Fruit fly (Drosophila melanogaster) whole organism, embryonic: ENCODE data around the gene unk.

Experiments used
- Atf-2 ChIP-seq: fragments of 200-800 bp; sonication (Bioruptor generic); optimal IDR thresholded peaks from 2 replicates; lab custom pipeline; 2016; ENCODE audit warnings: missing biosample characterization, missing genetic modification characterization
- C15 ChIP-seq: fragments of 200-800 bp; sonication (Bioruptor generic); IDR thresholded peaks from 3 replicates; pipeline ENCODE4 v1.3.6; 2022; ENCODE audit warnings: missing biosample characterization, missing genetic modification characterization
- CG10979 ChIP-seq: fragments of 200-800 bp; sonication (Bioruptor generic); optimal IDR thresholded peaks from 2 replicates; lab custom pipeline; 2018; ENCODE audit warnings: missing biosample characterization, mild to moderate bottlenecking, missing genetic modification characterization, moderate library complexity
- CG11398 ChIP-seq: fragments of 200-800 bp; sonication (Bioruptor generic); optimal IDR thresholded peaks from 2 replicates; lab custom pipeline; 2016; ENCODE audit warnings: missing biosample characterization, missing genetic modification characterization
- CG12071 ChIP-seq: fragments of 200-800 bp; sonication (Bioruptor generic); optimal IDR thresholded peaks from 3 replicates; lab custom pipeline; 2018; ENCODE audit warnings: missing biosample characterization, mild to moderate bottlenecking, missing genetic modification characterization
- CG12659 ChIP-seq: fragments of 200-800 bp; sonication (Bioruptor generic); optimal IDR thresholded peaks from 3 replicates; lab custom pipeline; 2017; ENCODE audit warnings: mild to moderate bottlenecking, missing biosample characterization, missing genetic modification reagents, missing genetic modification characterization
- CG13296 ChIP-seq: fragments of 200-800 bp; sonication (Bioruptor generic); optimal IDR thresholded peaks from 3 replicates; lab custom pipeline; 2018; ENCODE audit warnings: missing biosample characterization, mild to moderate bottlenecking, missing genetic modification characterization
- CG14965 ChIP-seq: fragments of 200-800 bp; sonication (Bioruptor generic); optimal IDR thresholded peaks from 2 replicates; lab custom pipeline; 2016; ENCODE audit warnings: missing biosample characterization, missing genetic modification characterization, borderline replicate concordance
- CG15011 ChIP-seq: fragments of 200-800 bp; sonication (Bioruptor generic); optimal IDR thresholded peaks from 3 replicates; lab custom pipeline; 2018; ENCODE audit warnings: missing biosample characterization, mild to moderate bottlenecking, missing genetic modification characterization
- CG17186 ChIP-seq: fragments of 200-800 bp; sonication (Bioruptor generic); optimal IDR thresholded peaks from 3 replicates; lab custom pipeline; 2017; ENCODE audit warnings: missing biosample characterization, missing genetic modification reagents, missing genetic modification characterization
- CG17829 ChIP-seq: fragments of 200-800 bp; optimal IDR thresholded peaks from 2 replicates; lab custom pipeline; 2019; ENCODE audit warnings: missing biosample characterization, mild to moderate bottlenecking, missing genetic modification characterization, moderate library complexity
- CG18262 ChIP-seq: fragments of 200-800 bp; optimal IDR thresholded peaks from 3 replicates; lab custom pipeline; 2019; ENCODE audit warnings: missing biosample characterization, mild to moderate bottlenecking, missing genetic modification characterization, moderate library complexity
- CG18476 ChIP-seq: fragments of 200-800 bp; sonication (Bioruptor generic); optimal IDR thresholded peaks from 2 replicates; lab custom pipeline; 2016; ENCODE audit warnings: missing biosample characterization, mild to moderate bottlenecking, missing genetic modification characterization
- CG18599 ChIP-seq: fragments of 200-800 bp; sonication (Bioruptor generic); optimal IDR thresholded peaks from 3 replicates; lab custom pipeline; 2017; ENCODE audit warnings: missing biosample characterization, missing genetic modification characterization, mild to moderate bottlenecking, moderate library complexity, missing genetic modification reagents
- CG4820 ChIP-seq: fragments of 200-800 bp; sonication (Bioruptor generic); optimal IDR thresholded peaks from 3 replicates; lab custom pipeline; 2016; ENCODE audit warnings: missing biosample characterization, missing genetic modification characterization
- CG5180 ChIP-seq: fragments of 200-800 bp; sonication (Bioruptor generic); optimal IDR thresholded peaks from 3 replicates; lab custom pipeline; 2017; ENCODE audit warnings: missing biosample characterization, missing genetic modification characterization, mild to moderate bottlenecking, moderate library complexity, missing genetic modification reagents
- CG6683 ChIP-seq: fragments of 200-800 bp; sonication (Bioruptor generic); optimal IDR thresholded peaks from 2 replicates; lab custom pipeline; 2017; ENCODE audit warnings: missing biosample characterization, mild to moderate bottlenecking, missing genetic modification characterization, missing genetic modification reagents
- CG7963 ChIP-seq: fragments of 200-800 bp; sonication (Bioruptor generic); IDR thresholded peaks from 3 replicates; pipeline ENCODE4 v1.3.6; 2022; ENCODE audit warnings: missing biosample characterization, missing genetic modification characterization; ENCODE audit not compliant: partially characterized antibody
- CG9727 ChIP-seq: fragments of 200-800 bp; sonication (Bioruptor generic); optimal IDR thresholded peaks from 3 replicates; lab custom pipeline; 2017; ENCODE audit warnings: missing biosample characterization, mild to moderate bottlenecking, missing genetic modification characterization
- CG9932 ChIP-seq: fragments of 200-800 bp; sonication (Bioruptor generic); IDR thresholded peaks from 2 replicates; pipeline ENCODE4 v1.3.6; 2022; ENCODE audit warnings: missing biosample characterization, missing genetic modification characterization
- Dip3 ChIP-seq: fragments of 200-800 bp; sonication (Bioruptor generic); optimal IDR thresholded peaks from 3 replicates; lab custom pipeline; 2016; ENCODE audit warnings: missing biosample characterization, missing genetic modification characterization
- Doc3 ChIP-seq: fragments of 200-800 bp; sonication (Bioruptor generic); IDR thresholded peaks from 3 replicates; pipeline ENCODE4 v1.3.6; 2022; ENCODE audit warnings: missing biosample characterization, missing genetic modification characterization; ENCODE audit not compliant: partially characterized antibody
- Fer3 ChIP-seq: fragments of 200-800 bp; sonication (Bioruptor generic); optimal IDR thresholded peaks from 2 replicates; lab custom pipeline; 2018; ENCODE audit warnings: missing biosample characterization, mild to moderate bottlenecking, missing genetic modification characterization, moderate library complexity
- GATAe ChIP-seq: fragments of 200-800 bp; sonication (Bioruptor generic); conservative IDR thresholded peaks from 2 replicates; pipeline ENCODE4 v1.3.6; 2022; ENCODE audit warnings: missing biosample characterization, missing genetic modification characterization
- Mes4 ChIP-seq: fragments of 200-800 bp; sonication (Bioruptor generic); optimal IDR thresholded peaks from 2 replicates; lab custom pipeline; 2016; ENCODE audit warnings: missing biosample characterization, missing genetic modification characterization
- Nf-YC ChIP-seq: fragments of 200-800 bp; optimal IDR thresholded peaks from 3 replicates; lab custom pipeline; 2019; ENCODE audit warnings: missing biosample characterization, mild to moderate bottlenecking, missing genetic modification characterization, moderate library complexity
- Optix ChIP-seq: fragments of 200-800 bp; sonication (Bioruptor generic); IDR thresholded peaks from 3 replicates; pipeline ENCODE4 v1.3.6; 2022; ENCODE audit warnings: missing biosample characterization, missing genetic modification characterization
- Sry-β ChIP-seq: fragments of 200-800 bp; sonication (Bioruptor generic); optimal IDR thresholded peaks from 2 replicates; lab custom pipeline; 2018; ENCODE audit warnings: missing biosample characterization, mild to moderate bottlenecking, missing genetic modification characterization, moderate library complexity
- Ssrp ChIP-seq: fragments of 200-800 bp; sonication (Bioruptor generic); optimal IDR thresholded peaks from 2 replicates; lab custom pipeline; 2018; ENCODE audit warnings: missing biosample characterization, mild to moderate bottlenecking, missing genetic modification characterization, moderate library complexity
- Usf ChIP-seq: fragments of 200-800 bp; sonication (Bioruptor generic); optimal IDR thresholded peaks from 2 replicates; lab custom pipeline; 2017; ENCODE audit warnings: missing genotype, missing biosample characterization, missing genetic modification characterization
- abd-A ChIP-seq: fragments of 200-800 bp; sonication (Bioruptor generic); optimal IDR thresholded peaks from 3 replicates; lab custom pipeline; 2019; ENCODE audit warnings: missing biosample characterization, mild to moderate bottlenecking, missing genetic modification characterization, moderate library complexity
- bab2 ChIP-seq: fragments of 200-800 bp; sonication (Bioruptor generic); optimal IDR thresholded peaks from 2 replicates; lab custom pipeline; 2016; ENCODE audit warnings: missing biosample characterization, missing genetic modification characterization
- corto ChIP-seq: fragments of 200-800 bp; sonication (Bioruptor generic); optimal IDR thresholded peaks from 2 replicates; lab custom pipeline; 2016; ENCODE audit warnings: missing biosample characterization, mild to moderate bottlenecking, missing genetic modification characterization, moderate library complexity
- croc ChIP-seq: fragments of 200-800 bp; sonication (Bioruptor generic); conservative IDR thresholded peaks from 3 replicates; pipeline ENCODE4 v1.3.6; 2022; ENCODE audit warnings: missing biosample characterization, missing genetic modification characterization
- eve ChIP-seq, 2 experiments: fragments of >200 bp; optimal IDR thresholded peaks; 2 replicates each; lab custom pipeline; 2017; ENCODE audit warnings: missing biosample characterization in 2 of 2, missing genetic modification characterization in 2 of 2
- gem ChIP-seq: fragments of 200-800 bp; sonication (Bioruptor generic); optimal IDR thresholded peaks from 2 replicates; lab custom pipeline; 2019; ENCODE audit warnings: missing biosample characterization, mild to moderate bottlenecking, missing genetic modification characterization, moderate library complexity
- ham ChIP-seq: fragments of 200-800 bp; sonication (Bioruptor generic); IDR thresholded peaks from 2 replicates; pipeline ENCODE4 v1.3.6; 2022; ENCODE audit warnings: missing biosample characterization, missing genetic modification characterization
- insv ChIP-seq, 2 experiments: fragments of 200-800 bp; sonication (Bioruptor generic); optimal IDR thresholded peaks; 3 replicates each; lab custom pipeline; 2016 to 2018; ENCODE audit warnings: missing biosample characterization in 2 of 2, missing genetic modification characterization in 2 of 2
- inv ChIP-seq: fragments of 200-800 bp; sonication (Bioruptor generic); IDR thresholded peaks from 2 replicates; pipeline ENCODE4 v1.3.6; 2022; ENCODE audit warnings: missing biosample characterization, missing genetic modification characterization; ENCODE audit not compliant: partially characterized antibody
- kah ChIP-seq: fragments of 200-800 bp; sonication (Bioruptor generic); optimal IDR thresholded peaks from 2 replicates; lab custom pipeline; 2018; ENCODE audit warnings: missing biosample characterization, mild to moderate bottlenecking, missing genetic modification characterization
- ken ChIP-seq: fragments of 200-800 bp; sonication (Bioruptor generic); IDR thresholded peaks from 3 replicates; pipeline ENCODE4 v1.3.6; 2022; ENCODE audit warnings: missing biosample characterization, missing genetic modification characterization
- kni ChIP-seq: fragments of 200-800 bp; sonication (Bioruptor generic); optimal IDR thresholded peaks from 3 replicates; lab custom pipeline; 2017; ENCODE audit warnings: mild to moderate bottlenecking, missing biosample characterization, missing genetic modification reagents, missing genetic modification characterization
- lab ChIP-seq: fragments of 200-800 bp; sonication (Bioruptor generic); optimal IDR thresholded peaks from 3 replicates; lab custom pipeline; 2017; ENCODE audit warnings: missing biosample characterization, missing genetic modification characterization, mild to moderate bottlenecking, moderate library complexity, missing genetic modification reagents
- lbe ChIP-seq: fragments of 200-800 bp; sonication (Bioruptor generic); optimal IDR thresholded peaks from 2 replicates; lab custom pipeline; 2016; ENCODE audit warnings: missing biosample characterization, mild to moderate bottlenecking, missing genetic modification characterization
- nerfin-1 ChIP-seq: fragments of 200-800 bp; sonication (Bioruptor generic); optimal IDR thresholded peaks from 3 replicates; lab custom pipeline; 2019; ENCODE audit warnings: missing biosample characterization, mild to moderate bottlenecking, missing genetic modification characterization, moderate library complexity
- shn ChIP-seq: fragments of 200-800 bp; sonication (Bioruptor generic); optimal IDR thresholded peaks from 3 replicates; lab custom pipeline; 2016; ENCODE audit warnings: missing biosample characterization, missing genetic modification characterization
- sr ChIP-seq: fragments of 200-800 bp; sonication (Bioruptor generic); IDR thresholded peaks from 3 replicates; pipeline ENCODE4 v1.3.6; 2022; ENCODE audit warnings: missing biosample characterization, missing genetic modification characterization
- tup ChIP-seq: fragments of 200-800 bp; sonication (Bioruptor generic); optimal IDR thresholded peaks from 2 replicates; lab custom pipeline; 2016; ENCODE audit warnings: missing biosample characterization, mild to moderate bottlenecking, missing genetic modification characterization, moderate library complexity
- zen ChIP-seq: fragments of 200-800 bp; sonication (Bioruptor generic); optimal IDR thresholded peaks from 3 replicates; lab custom pipeline; 2018; ENCODE audit warnings: missing biosample characterization, mild to moderate bottlenecking, missing genetic modification characterization, moderate library complexity

Gene unk

DNA sequence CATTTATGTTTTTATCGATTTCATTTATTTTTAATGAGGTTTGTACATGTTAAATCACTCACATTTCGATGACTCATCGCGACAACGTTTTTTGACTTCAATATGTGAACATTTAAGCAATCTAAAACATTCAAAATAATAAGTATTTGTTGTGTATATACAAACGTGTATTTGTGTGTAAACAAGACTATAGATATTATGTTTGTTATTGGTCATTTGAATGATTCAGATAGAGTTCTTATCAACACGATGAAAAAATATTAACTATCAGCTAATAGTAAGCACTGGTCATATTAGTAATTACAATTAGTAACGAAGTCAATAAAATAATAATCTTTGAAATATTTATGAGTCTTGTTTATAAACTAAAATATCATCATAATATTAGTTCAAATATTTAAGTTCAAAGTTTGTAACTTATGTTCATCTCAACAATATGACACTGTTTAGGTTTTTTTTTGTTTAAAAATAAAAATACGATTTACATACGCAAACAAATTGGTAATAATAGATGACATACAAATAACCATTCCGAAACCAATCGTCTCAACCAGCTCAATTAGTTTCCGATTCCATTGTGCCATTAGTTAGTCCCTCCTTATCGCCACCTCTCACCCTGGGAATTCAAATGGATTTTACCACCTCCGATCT lies 23.4 kb upstream of the unk start (continued):
- TF ChIP-seq eve (GFP tag; optimal IDR thresholded peaks at IDR 0.05; lab: Kevin White, UChicago) = no peak
- TF ChIP-seq Fer3 = peak; percentile 49
- TF ChIP-seq CG15011 (GFP tag; lab: Kevin White, UChicago) = peak; percentile 22
- no peak for TF ChIP-seq C15 (GFP tag; lab: Robert Waterston, UW)
- TF ChIP-seq corto = no peak
- peak; percentile 2 for TF ChIP-seq CG18476 (GFP tag; lab: Kevin White, UChicago)
- no peak for TF ChIP-seq CG14965
- TF ChIP-seq CG17186 (GFP tag; lab: Kevin White, UChicago) = no peak
- TF ChIP-seq CG11398 (GFP tag; lab: Kevin White, UChicago) = no peak
- TF ChIP-seq Mes4 (GFP tag; lab: Kevin White, UChicago) = no peak
- no peak for TF ChIP-seq Atf-2
- TF ChIP-seq bab2 (GFP tag; lab: Kevin White, UChicago) = no peak
- TF ChIP-seq ken (GFP tag; lab: Robert Waterston, UW) = no peak
- no peak for TF ChIP-seq sr (GFP tag; lab: Robert Waterston, UW)
- peak; percentile 27 for TF ChIP-seq CG13296 (GFP tag; lab: Kevin White, UChicago)
- no peak for TF ChIP-seq CG12071 (GFP tag; lab: Kevin White, UChicago)
- no peak for TF ChIP-seq inv
- no peak for TF ChIP-seq CG9932 (GFP tag; lab: Robert Waterston, UW)
- TF ChIP-seq croc (GFP tag; lab: Robert Waterston, UW) = no peak
- peak; percentile 32 for TF ChIP-seq CG10979 (tag; lab: Kevin White, UChicago)
- TF ChIP-seq kni (GFP tag; lab: Kevin White, UChicago) = no peak
- TF ChIP-seq CG18262 = no peak
- TF ChIP-seq CG9727 (GFP tag; lab: Kevin White, UChicago) = peak; percentile 24
- TF ChIP-seq kah (GFP tag; lab: Kevin White, UChicago) = no peak
- TF ChIP-seq Dip3 (GFP tag; lab: Kevin White, UChicago) = no peak
- peak; percentile 15 for TF ChIP-seq CG18599 (GFP tag; lab: Kevin White, UChicago)
- peak; percentile 48 for TF ChIP-seq gem (tag; lab: Kevin White, UChicago)
- no peak for TF ChIP-seq Nf-YC (tag; lab: Kevin White, UChicago)
- TF ChIP-seq CG17829 (tag; lab: Kevin White, UChicago) = no peak
- no peak for TF ChIP-seq tup (GFP tag; lab: Kevin White, UChicago)
- TF ChIP-seq GATAe (GFP tag; lab: Robert Waterston, UW) = no peak
- TF ChIP-seq insv (GFP tag; optimal IDR thresholded peaks at IDR 0.05; lab: Kevin White, UChicago) = no peak
- peak; percentile 20 for TF ChIP-seq Sry-β (GFP tag; lab: Kevin White, UChicago)
- no peak for TF ChIP-seq Optix (GFP tag; lab: Robert Waterston, UW)
- no peak for TF ChIP-seq zen (tag; lab: Kevin White, UChicago)
- TF ChIP-seq CG5180 = peak; percentile 22
- TF ChIP-seq CG12659 (GFP tag; lab: Kevin White, UChicago) = no peak
- TF ChIP-seq CG6683 (GFP tag; lab: Kevin White, UChicago) = no peak
- TF ChIP-seq abd-A (tag; lab: Kevin White, UChicago) = no peak
- no peak for TF ChIP-seq Usf
- no peak for TF ChIP-seq ham (GFP tag; lab: Robert Waterston, UW)
- no peak for TF ChIP-seq Ssrp
- TF ChIP-seq Doc3 = no peak
- TF ChIP-seq nerfin-1 (tag; lab: Kevin White, UChicago) = no peak
- TF ChIP-seq shn = no peak
- no peak for TF ChIP-seq CG4820
- no peak for TF ChIP-seq lbe
- TF ChIP-seq CG7963 (GFP tag; lab: Robert Waterston, UW) = no peak
- peak; percentile 68 for TF ChIP-seq lab (GFP tag; lab: Kevin White, UChicago)
